Worm (Caenorhabditis elegans) whole organism, L1 larva: Measurements from ENCODE around the gene cutl-21.
A peak's percentile ranks its signal among the peaks of the same experiment; 100 is the strongest.

Experiments
- C04F5.9 ChIP-seq: sonication (generic microtip); optimal IDR thresholded peaks from 2 replicates; lab custom pipeline; 2016; ENCODE audit warnings: missing genetic modification characterization, missing compliant biosample characterization
- C16A3.4 ChIP-seq: fragments of 150-350 bp; optimal IDR thresholded peaks from 2 replicates; lab custom pipeline; 2014; ENCODE audit warnings: missing biosample characterization, missing genetic modification characterization
- Y116A8C.19 ChIP-seq: sonication (generic microtip); optimal IDR thresholded peaks from 2 replicates; lab custom pipeline; 2016; ENCODE audit warnings: missing compliant biosample characterization, missing genetic modification characterization, borderline replicate concordance
- alr-1 ChIP-seq: fragments of 200-800 bp; sonication (Bioruptor generic); optimal IDR thresholded peaks from 2 replicates; lab custom pipeline; 2018; ENCODE audit warnings: borderline replicate concordance, mild to moderate bottlenecking, missing genetic modification characterization, missing compliant biosample characterization
- ceh-88 ChIP-seq: fragments of 200-800 bp; sonication (Bioruptor generic); IDR thresholded peaks from 2 replicates; pipeline ENCODE4 v1.3.6; 2022; ENCODE audit warnings: missing genetic modification characterization, missing compliant biosample characterization
- ceh-90 ChIP-seq: sonication (generic microtip); optimal IDR thresholded peaks from 2 replicates; lab custom pipeline; 2016; ENCODE audit warnings: missing genetic modification characterization, missing compliant biosample characterization
- ces-1 ChIP-seq: fragments of 150-350 bp; optimal IDR thresholded peaks from 2 replicates; lab custom pipeline; 2014; ENCODE audit warnings: missing biosample characterization, missing genetic modification reagents, missing genetic modification characterization
- dpl-1 ChIP-seq, 3 experiments: fragments of 150-350 bp in 2 of 3; sonication (generic microtip) in 1 of 3; optimal IDR thresholded peaks; 2 replicates each; lab custom pipeline; 2014 to 2017; ENCODE audit warnings: missing biosample characterization in 3 of 3, missing genetic modification characterization in 3 of 3, missing genetic modification reagents in 3 of 3
- egl-13 ChIP-seq: sonication (generic microtip); optimal IDR thresholded peaks from 2 replicates; lab custom pipeline; 2016; ENCODE audit warnings: missing genotype, missing genetic modification reagents, missing genetic modification characterization, missing compliant biosample characterization
- elt-2 ChIP-seq: sonication (generic microtip); optimal IDR thresholded peaks from 2 replicates; lab custom pipeline; 2016; ENCODE audit warnings: missing genetic modification characterization, mild to moderate bottlenecking, inconsistent platforms, missing compliant biosample characterization, missing genetic modification reagents
- elt-3 ChIP-seq, 6 experiments: fragments of 150-350 bp in 1 of 6; sonication (generic microtip); optimal IDR thresholded peaks; 2 replicates each; lab custom pipeline; 2017 to 2018; ENCODE audit warnings: missing biosample characterization in 6 of 6, missing genetic modification characterization in 6 of 6, inconsistent platforms in 1 of 6
- ets-5 ChIP-seq: fragments of 200-800 bp; sonication (Bioruptor generic); IDR thresholded peaks from 2 replicates; pipeline ENCODE4 v1.3.6; 2022; ENCODE audit warnings: missing genetic modification characterization, missing compliant biosample characterization
- fkh-8 ChIP-seq: sonication (generic microtip); optimal IDR thresholded peaks from 2 replicates; lab custom pipeline; 2016; ENCODE audit warnings: mild to moderate bottlenecking, missing genetic modification characterization, missing compliant biosample characterization
- grh-1 ChIP-seq: fragments of 200-800 bp; sonication (Bioruptor generic); IDR thresholded peaks from 2 replicates; pipeline ENCODE4 v1.3.6; 2022; ENCODE audit warnings: missing genetic modification reagents, missing genetic modification characterization, missing compliant biosample characterization
- hlh-17 ChIP-seq: fragments of 200-800 bp; sonication (Bioruptor generic); optimal IDR thresholded peaks from 2 replicates; lab custom pipeline; 2018; ENCODE audit warnings: missing genetic modification characterization, mild to moderate bottlenecking, missing compliant biosample characterization, moderate library complexity, borderline replicate concordance
- hlh-4 ChIP-seq: sonication (generic microtip); optimal IDR thresholded peaks from 2 replicates; lab custom pipeline; 2016; ENCODE audit warnings: mild to moderate bottlenecking, missing genetic modification characterization, missing compliant biosample characterization
- irx-1 ChIP-seq: sonication (generic microtip); optimal IDR thresholded peaks from 2 replicates; lab custom pipeline; 2016; ENCODE audit warnings: missing genetic modification characterization, missing compliant biosample characterization
- jun-1 ChIP-seq: fragments of 150-350 bp; optimal IDR thresholded peaks from 2 replicates; lab custom pipeline; 2014; ENCODE audit warnings: missing biosample characterization, missing genetic modification reagents, missing genetic modification characterization
- lin-13 ChIP-seq: fragments of 150-350 bp; optimal IDR thresholded peaks from 2 replicates; lab custom pipeline; 2014; ENCODE audit warnings: missing biosample characterization, missing genetic modification reagents, missing genetic modification characterization
- lin-14 ChIP-seq: fragments of 200-800 bp; sonication (Bioruptor generic); optimal IDR thresholded peaks from 2 replicates; lab custom pipeline; 2018; ENCODE audit warnings: mild to moderate bottlenecking, missing genetic modification characterization, moderate library complexity, missing compliant biosample characterization
- lin-39 ChIP-seq: fragments of 150-350 bp; optimal IDR thresholded peaks from 2 replicates; lab custom pipeline; 2014; ENCODE audit warnings: missing biosample characterization, missing genetic modification reagents, missing genetic modification characterization
- lir-3 ChIP-seq: sonication (generic microtip); optimal IDR thresholded peaks from 2 replicates; lab custom pipeline; 2016; ENCODE audit warnings: mild to moderate bottlenecking, missing genetic modification characterization, moderate library complexity, missing compliant biosample characterization; ENCODE audit not compliant: poor library complexity
- nhr-19 ChIP-seq: fragments of 200-800 bp; sonication (Bioruptor generic); conservative IDR thresholded peaks from 2 replicates; pipeline ENCODE4 v1.3.6; 2022; ENCODE audit warnings: missing genetic modification characterization, missing compliant biosample characterization
- nhr-237 ChIP-seq: fragments of 150-350 bp; optimal IDR thresholded peaks from 2 replicates; lab custom pipeline; 2014; ENCODE audit warnings: missing biosample characterization, missing genetic modification characterization
- nhr-28 ChIP-seq: fragments of 150-350 bp; optimal IDR thresholded peaks from 2 replicates; lab custom pipeline; 2014; ENCODE audit warnings: missing biosample characterization, missing genetic modification characterization
- nhr-47 ChIP-seq: sonication (generic microtip); optimal IDR thresholded peaks from 2 replicates; lab custom pipeline; 2016; ENCODE audit warnings: mild to moderate bottlenecking, missing genetic modification characterization, moderate library complexity, missing compliant biosample characterization
- nhr-71 ChIP-seq: sonication (generic microtip); optimal IDR thresholded peaks from 2 replicates; lab custom pipeline; 2016; ENCODE audit warnings: mild to moderate bottlenecking, missing genetic modification characterization, moderate library complexity, missing compliant biosample characterization
- nhr-76 ChIP-seq: sonication (generic microtip); optimal IDR thresholded peaks from 2 replicates; lab custom pipeline; 2017; ENCODE audit warnings: missing biosample characterization, missing genetic modification characterization
- nhr-85 ChIP-seq: sonication (generic microtip); peaks from one replicate; lab custom pipeline; 2016; ENCODE audit warnings: missing genetic modification characterization, inconsistent platforms, missing compliant biosample characterization
- pag-3 ChIP-seq: sonication (generic microtip); optimal IDR thresholded peaks from 2 replicates; lab custom pipeline; 2017; ENCODE audit warnings: missing genetic modification characterization, mild to moderate bottlenecking, missing compliant biosample characterization, antibody characterized with exemption, borderline replicate concordance; ENCODE audit not compliant: insufficient read depth
- pqm-1 ChIP-seq: sonication (generic microtip); optimal IDR thresholded peaks from 3 replicates; lab custom pipeline; 2017; ENCODE audit warnings: missing biosample characterization, missing genetic modification characterization
- rnt-1 ChIP-seq: sonication (generic microtip); optimal IDR thresholded peaks from 2 replicates; lab custom pipeline; 2016; ENCODE audit warnings: mild to moderate bottlenecking, missing genetic modification characterization, moderate library complexity, missing compliant biosample characterization
- snpc-4 ChIP-seq: fragments of 150-350 bp; optimal IDR thresholded peaks from 2 replicates; lab custom pipeline; 2014; ENCODE audit warnings: missing biosample characterization, missing genetic modification characterization
- sptf-1 ChIP-seq: fragments of 150-350 bp; optimal IDR thresholded peaks from 2 replicates; lab custom pipeline; 2014; ENCODE audit warnings: missing biosample characterization, missing genetic modification characterization
- sup-37 ChIP-seq: fragments of 200-800 bp; sonication (Bioruptor generic); optimal IDR thresholded peaks from 2 replicates; lab custom pipeline; 2018; ENCODE audit warnings: mild to moderate bottlenecking, missing genetic modification characterization, missing compliant biosample characterization
- swsn-7 ChIP-seq: sonication (generic microtip); optimal IDR thresholded peaks from 2 replicates; lab custom pipeline; 2016; ENCODE audit warnings: missing genetic modification characterization, missing compliant biosample characterization
- unc-30 ChIP-seq: sonication (generic microtip); optimal IDR thresholded peaks from 2 replicates; lab custom pipeline; 2017; ENCODE audit warnings: missing biosample characterization, missing genetic modification characterization
- vab-15 ChIP-seq: sonication (generic microtip); optimal IDR thresholded peaks from 2 replicates; lab custom pipeline; 2017; ENCODE audit warnings: missing genotype, mild to moderate bottlenecking, missing genetic modification characterization, missing compliant biosample characterization
- xbp-1 ChIP-seq: sonication (generic microtip); optimal IDR thresholded peaks from 2 replicates; lab custom pipeline; 2016; ENCODE audit warnings: missing genetic modification characterization, missing compliant biosample characterization
- zip-4 ChIP-seq: fragments of 200-800 bp; sonication (Bioruptor generic); optimal IDR thresholded peaks from 2 replicates; lab custom pipeline; 2018; ENCODE audit warnings: mild to moderate bottlenecking, missing genetic modification characterization, moderate library complexity, missing compliant biosample characterization
- ztf-11 ChIP-seq, 2 experiments: sonication (generic microtip); optimal IDR thresholded peaks; 2 replicates each; lab custom pipeline; 2016 to 2017; ENCODE audit warnings: missing genetic modification characterization in 2 of 2, missing biosample characterization in 1 of 2, missing compliant biosample characterization in 1 of 2

Gene cutl-21

ce11 chrX:1026722-1027121 lies 22.6 kb downstream of the cutl-21 start (continued):
- TF ChIP-seq sptf-1 (no peak), C16A3.4 (tag; lab: Kevin White, UChicago) (no peak), lin-14 (GFP tag; lab: Kevin White, UChicago) (peak; percentile 71), nhr-237 (tag; lab: Kevin White, UChicago) (no peak), Y116A8C.19 (tag; lab: Kevin White, UChicago) (no peak), sup-37 (GFP tag; lab: Kevin White, UChicago) (no peak), nhr-85 (tag; lab: Kevin White, UChicago) (peak; percentile 87), lin-13 (GFP tag; lab: Kevin White, UChicago) (no peak), elt-3 (tag; optimal IDR thresholded peaks at IDR 0.05; lab: Kevin White, UChicago) (peak in 2 of 6 experiments; percentile 45 to 71), hlh-4 (tag; lab: Kevin White, UChicago) (no peak), jun-1 (tag; lab: Kevin White, UChicago) (no peak), snpc-4 (tag; lab: Kevin White, UChicago) (no peak), zip-4 (no peak), swsn-7 (tag; lab: Kevin White, UChicago) (no peak), fkh-8 (no peak), ceh-88 (GFP tag; lab: Robert Waterston, UW) (no peak), ceh-90 (no peak), nhr-76 (tag; lab: Kevin White, UChicago) (no peak), grh-1 (peak; percentile 12; the same call in 1 of the 2 replicates), nhr-71 (peak; percentile 74), irx-1 (tag; lab: Kevin White, UChicago) (no peak), alr-1 (no peak), ets-5 (GFP tag; lab: Robert Waterston, UW) (no peak), hlh-17 (GFP tag; lab: Kevin White, UChicago) (no peak), ces-1 (GFP tag; lab: Kevin White, UChicago) (no peak), nhr-28 (no peak), nhr-47 (tag; lab: Kevin White, UChicago) (peak; percentile 32), elt-2 (tag; lab: Kevin White, UChicago) (no peak), pqm-1 (tag; lab: Kevin White, UChicago) (no peak), ztf-11 (tag; optimal IDR thresholded peaks at IDR 0.05; lab: Kevin White, UChicago) (no peak)

ce11 chrX:1027370-1027769 lies 23.2 kb downstream of the cutl-21 start:
- TF ChIP-seq C04F5.9 (tag; lab: Kevin White, UChicago) (no peak), zip-4 (no peak), egl-13 (no peak), nhr-19 (GFP tag; lab: Robert Waterston, UW) (no peak), alr-1 (no peak), elt-2 (tag; lab: Kevin White, UChicago) (no peak), dpl-1 (GFP tag; optimal IDR thresholded peaks at IDR 0.05; lab: Kevin White, UChicago) (no peak), hlh-17 (GFP tag; lab: Kevin White, UChicago) (no peak), C16A3.4 (tag; lab: Kevin White, UChicago) (no peak), hlh-4 (tag; lab: Kevin White, UChicago) (no peak), lin-39 (tag; lab: Kevin White, UChicago) (no peak), pag-3 (tag; lab: Kevin White, UChicago) (no peak), nhr-47 (tag; lab: Kevin White, UChicago) (no peak), rnt-1 (tag; lab: Kevin White, UChicago) (no peak), xbp-1 (tag; lab: Kevin White, UChicago) (no peak), snpc-4 (tag; lab: Kevin White, UChicago) (no peak), nhr-28 (no peak), lir-3 (no peak), vab-15 (tag; lab: Kevin White, UChicago) (no peak), unc-30 (tag; lab: Kevin White, UChicago) (no peak)
